Worm (Caenorhabditis elegans): Measurements from ENCODE around the gene htz-1.

Gene htz-1

DNA sequence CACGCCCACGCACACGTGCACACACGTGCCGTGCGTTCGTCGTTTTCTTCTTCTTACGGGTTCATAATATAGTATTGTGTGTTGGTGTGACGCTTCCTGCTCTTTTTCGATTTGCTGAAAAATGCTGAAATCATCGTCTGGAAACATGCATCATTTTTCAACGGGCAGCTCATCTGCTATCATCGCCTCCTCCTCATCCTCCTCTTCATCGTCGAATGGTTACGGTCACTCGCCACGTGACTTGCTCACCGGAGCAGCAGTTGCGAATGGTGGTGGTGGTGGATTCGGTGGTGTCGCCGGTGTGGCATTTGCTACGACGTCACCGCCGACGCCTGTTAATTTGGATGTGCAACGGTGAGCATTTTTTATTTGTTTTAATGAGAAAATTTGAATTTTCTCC lies 37.3 kb upstream of the htz-1 start:
- peak; percentile 38; the same call in 1 of the 2 replicates for TF ChIP-seq set-16 (GFP tag; IDR thresholded peaks at IDR 0.05)
- peak in 1 of 2 experiments; percentile 19 for TF ChIP-seq unc-62 (GFP tag; optimal IDR thresholded peaks at IDR 0.05 in 1 of 2)
- no peak for TF ChIP-seq unc-62 (tag; optimal IDR thresholded peaks at IDR 0.05)
- TF ChIP-seq F26F4.8 (GFP tag; conservative IDR thresholded peaks at IDR 0.05), result 0 out of 2 replicates have a peak, but pooled peaks have one; percentile 20
- peak; percentile 22 for TF ChIP-seq mxl-3 (GFP tag; optimal IDR thresholded peaks at IDR 0.05)
- TF ChIP-seq hlh-30 (tag; optimal IDR thresholded peaks at IDR 0.05; ENCODE audit: insufficient read depth), result peak; percentile 24
- TF ChIP-seq T26A8.4 (GFP tag; IDR thresholded peaks at IDR 0.05), result no peak
- TF ChIP-seq hif-1 (tag; optimal IDR thresholded peaks at IDR 0.05), result peak in 1 of 2 experiments; percentile 9
- 0 out of 2 replicates have a peak, but pooled peaks have one; percentile 8 for TF ChIP-seq php-3 (GFP tag; IDR thresholded peaks at IDR 0.05)
- no peak for TF ChIP-seq jun-1 (tag; optimal IDR thresholded peaks at IDR 0.05)
- TF ChIP-seq Y105C5A.15 (GFP tag; IDR thresholded peaks at IDR 0.05), result 0 out of 2 replicates have a peak, but pooled peaks have one; percentile 33
- TF ChIP-seq F10B5.3 (tag; optimal IDR thresholded peaks at IDR 0.05), result no peak
- TF ChIP-seq nhr-111 (GFP tag; optimal IDR thresholded peaks at IDR 0.05), result no peak
- TF ChIP-seq dmd-6 (GFP tag; IDR thresholded peaks at IDR 0.05), result 0 out of 2 replicates have a peak, but pooled peaks have one; percentile 12

DNA sequence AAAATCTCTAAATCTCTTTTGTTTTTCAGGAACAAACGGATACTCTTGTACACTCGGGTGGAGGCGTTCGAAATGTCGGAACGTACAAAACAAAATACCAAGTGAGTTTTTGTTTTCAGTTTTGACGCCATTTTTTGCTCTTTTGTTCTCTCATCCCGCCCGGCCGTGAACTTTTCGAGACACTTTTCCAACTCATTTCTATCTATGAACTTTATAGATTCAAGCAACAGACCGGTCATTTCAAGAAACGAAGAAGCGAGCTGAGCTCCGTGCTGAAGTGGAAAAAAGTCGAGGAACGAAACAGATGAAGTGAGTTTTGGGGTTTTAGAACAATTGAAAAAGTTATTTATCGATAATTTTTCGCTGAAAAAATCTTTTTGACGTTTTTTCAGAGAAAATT lies 35.5 kb upstream of the htz-1 start:
- TF ChIP-seq dpl-1 (GFP tag; optimal IDR thresholded peaks at IDR 0.05), result no peak
- peak; percentile 53 for TF ChIP-seq ama-1 (optimal IDR thresholded peaks at IDR 0.05)
- TF ChIP-seq aha-1 (tag), result peak; percentile 49

DNA sequence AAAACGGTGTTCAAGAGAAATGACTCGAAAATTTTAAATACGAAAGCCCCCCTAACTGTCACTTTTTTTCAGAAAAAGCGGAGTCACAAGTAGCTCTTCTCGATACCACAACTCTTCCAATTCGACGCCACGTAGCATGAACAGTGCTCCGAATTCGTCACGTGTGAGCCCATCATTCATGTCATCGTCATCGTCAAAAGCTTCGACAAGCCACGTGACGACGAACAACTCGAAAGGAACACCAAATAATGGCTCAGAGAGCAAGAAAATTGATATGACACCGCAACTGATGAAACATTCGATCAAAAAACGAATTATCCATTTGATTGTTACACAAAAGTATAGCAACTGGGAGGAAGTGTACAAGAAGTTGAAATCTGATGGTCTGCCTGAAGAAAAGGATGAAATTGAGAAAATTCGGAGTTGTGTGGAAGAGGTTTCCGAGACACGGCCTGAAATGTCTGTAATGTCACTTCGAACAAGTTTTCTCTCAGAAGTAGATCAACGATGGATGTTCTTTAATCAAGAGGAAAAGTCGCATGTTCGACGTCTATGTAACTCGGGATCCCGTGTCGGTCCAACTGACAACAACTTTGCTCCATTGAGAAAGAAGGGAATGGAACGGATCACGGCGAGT lies 34.6 kb upstream of the htz-1 start:
- TF ChIP-seq hif-1 (tag; optimal IDR thresholded peaks at IDR 0.05), result peak in 1 of 2 experiments; percentile 5
- TF ChIP-seq skn-1 (tag; optimal IDR thresholded peaks at IDR 0.05), result no peak
- TF ChIP-seq ama-1 (optimal IDR thresholded peaks at IDR 0.05), result peak; percentile 1
- no peak for TF ChIP-seq F44E2.7 (GFP tag; IDR thresholded peaks at IDR 0.05)
- TF ChIP-seq ctbp-1 (GFP tag; IDR thresholded peaks at IDR 0.05), result no peak
- TF ChIP-seq Y75B8A.6 (GFP tag; IDR thresholded peaks at IDR 0.05), result no peak
- no peak for TF ChIP-seq T26A8.4 (GFP tag; IDR thresholded peaks at IDR 0.05)
- no peak for TF ChIP-seq php-3 (GFP tag; IDR thresholded peaks at IDR 0.05)
- no peak for TF ChIP-seq pqm-1 (tag; optimal IDR thresholded peaks at IDR 0.05)
- no peak for TF ChIP-seq zfp-2 (tag; optimal IDR thresholded peaks at IDR 0.05)
- TF ChIP-seq unc-62 (GFP tag; optimal IDR thresholded peaks at IDR 0.05 in 1 of 2), result peak in 1 of 2 experiments; percentile 95
- TF ChIP-seq unc-62 (tag; optimal IDR thresholded peaks at IDR 0.05), result no peak
- peak; percentile 2 for TF ChIP-seq aha-1 (tag)
- no peak for TF ChIP-seq ceh-44 (GFP tag; IDR thresholded peaks at IDR 0.05)
- 0 out of 2 replicates have a peak, but pooled peaks have one; percentile 15 for TF ChIP-seq zfp-3 (GFP tag; conservative IDR thresholded peaks at IDR 0.05)
- no peak for TF ChIP-seq daf-16 (GFP tag; optimal IDR thresholded peaks at IDR 0.05)
- TF ChIP-seq daf-16 (tag; optimal IDR thresholded peaks at IDR 0.05), result no peak
- TF ChIP-seq nhr-42 (GFP tag; IDR thresholded peaks at IDR 0.05), result no peak

ce11 chrIV:4411948-4412335 lies 34.1 kb upstream of the htz-1 start:
- TF ChIP-seq mxl-2 (GFP tag; conservative IDR thresholded peaks at IDR 0.05) (no peak), set-16 (GFP tag; IDR thresholded peaks at IDR 0.05) (peak; percentile 67)

ce11 chrIV:4413114-4413513 lies 32.9 kb upstream of the htz-1 start:
- TF ChIP-seq unc-62 (GFP tag; optimal IDR thresholded peaks at IDR 0.05 in 1 of 2), result peak in 1 of 2 experiments; percentile 84
- no peak for TF ChIP-seq unc-62 (tag; optimal IDR thresholded peaks at IDR 0.05)
- no peak for TF ChIP-seq T26A8.4 (GFP tag; IDR thresholded peaks at IDR 0.05)
- peak; percentile 86 for TF ChIP-seq aha-1 (tag)
- TF ChIP-seq sdz-12 (GFP tag; optimal IDR thresholded peaks at IDR 0.05), result peak; percentile 10
- peak; percentile 18 for TF ChIP-seq gei-8 (GFP tag; optimal IDR thresholded peaks at IDR 0.05)

All from whole organism, L4 larva.